Worm (Caenorhabditis elegans) whole organism, L2 larva: ENCODE results near the gene F07C6.6.

Experiments
- ZK546.5 ChIP-seq: sonication (generic microtip); optimal IDR thresholded peaks from 2 replicates; lab custom pipeline; 2017; ENCODE audit warnings: missing biosample characterization, missing genetic modification characterization
- aly-2 ChIP-seq: fragments of 150-350 bp; optimal IDR thresholded peaks from 2 replicates; lab custom pipeline; 2014; ENCODE audit warnings: missing biosample characterization, missing genetic modification characterization
- elt-1 ChIP-seq: fragments of 150-350 bp; optimal IDR thresholded peaks from 2 replicates; lab custom pipeline; 2014; ENCODE audit warnings: missing biosample characterization, missing genetic modification characterization
- elt-3 ChIP-seq: sonication (generic microtip); optimal IDR thresholded peaks from 2 replicates; lab custom pipeline; 2017; ENCODE audit warnings: missing biosample characterization, missing genetic modification characterization
- lsy-2 ChIP-seq, 2 experiments: fragments of 150-350 bp in 1 of 2; sonication (generic microtip) in 1 of 2; optimal IDR thresholded peaks; 2 replicates each; lab custom pipeline; 2014 to 2017; ENCODE audit warnings: missing biosample characterization in 2 of 2, missing genetic modification characterization in 2 of 2
- nhr-237 ChIP-seq: fragments of 150-350 bp; optimal IDR thresholded peaks from 2 replicates; lab custom pipeline; 2014; ENCODE audit warnings: missing biosample characterization, missing genetic modification characterization
- sma-9 ChIP-seq, 2 experiments: fragments of 150-350 bp in 1 of 2; sonication (generic microtip) in 1 of 2; optimal IDR thresholded peaks; 2 replicates each; lab custom pipeline; 2014 to 2016; ENCODE audit warnings: missing genetic modification characterization in 2 of 2, mild to moderate bottlenecking in 1 of 2, missing biosample characterization in 1 of 2, missing compliant biosample characterization in 1 of 2, missing genetic modification reagents in 1 of 2, moderate library complexity in 1 of 2
- snpc-4 ChIP-seq: fragments of 150-350 bp; optimal IDR thresholded peaks from 2 replicates; lab custom pipeline; 2014; ENCODE audit warnings: missing biosample characterization, missing genetic modification characterization
- unc-62 ChIP-seq: fragments of 150-350 bp; optimal IDR thresholded peaks from 2 replicates; lab custom pipeline; 2014; ENCODE audit warnings: missing biosample characterization, missing genetic modification reagents, missing genetic modification characterization

DNA sequence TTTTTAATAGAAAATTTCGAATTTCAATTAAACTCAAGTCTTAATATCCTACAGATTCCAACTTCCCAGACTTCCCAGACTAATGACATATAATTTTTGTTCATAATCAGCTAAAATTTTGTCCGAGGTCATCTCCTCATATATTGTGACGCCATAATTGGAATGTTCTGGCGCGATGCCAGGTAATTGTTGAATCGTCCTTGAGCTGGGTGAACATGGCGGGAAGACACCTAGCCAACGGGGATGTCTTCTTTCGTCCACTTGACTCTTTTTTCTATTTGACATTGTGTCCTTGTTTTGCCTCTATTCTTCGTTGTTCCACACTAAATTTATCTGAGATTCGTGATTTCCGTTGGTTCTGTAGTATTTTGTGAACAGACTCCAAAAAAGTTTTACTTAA is 4.2 kb downstream of the F07C6.6 start:
- TF ChIP-seq lsy-2 (tag; optimal IDR thresholded peaks at IDR 0.05; lab: Kevin White, UChicago), result no peak
- no peak for TF ChIP-seq aly-2 (tag; lab: Kevin White, UChicago)
- no peak for TF ChIP-seq snpc-4
- no peak for TF ChIP-seq nhr-237 (tag; lab: Kevin White, UChicago)
- no peak for TF ChIP-seq elt-3 (tag; lab: Kevin White, UChicago)
- TF ChIP-seq unc-62, result no peak
- no peak for TF ChIP-seq elt-1 (tag; lab: Kevin White, UChicago)
- no peak for TF ChIP-seq ZK546.5 (tag; lab: Kevin White, UChicago)
- no peak for TF ChIP-seq sma-9 (GFP tag; optimal IDR thresholded peaks at IDR 0.05; lab: Kevin White, UChicago)
- TF ChIP-seq sma-9 (tag; optimal IDR thresholded peaks at IDR 0.05; lab: Kevin White, UChicago), result no peak
